Fruit fly (Drosophila melanogaster) whole organism, embryonic: ENCODE measurements around the gene CG11267.

Experiments
- CG10147 ChIP-seq: fragments of 200-800 bp; sonication (Bioruptor generic); optimal IDR thresholded peaks from 2 replicates; lab custom pipeline; 2019; ENCODE audit warnings: missing biosample characterization, mild to moderate bottlenecking, missing genetic modification characterization, moderate library complexity
- CG10209 ChIP-seq: fragments of 200-800 bp; sonication (Bioruptor generic); optimal IDR thresholded peaks from 3 replicates; lab custom pipeline; 2017; ENCODE audit warnings: missing biosample characterization, mild to moderate bottlenecking, missing genetic modification characterization, missing genetic modification reagents
- CG10431 ChIP-seq: fragments of 200-800 bp; sonication (Bioruptor generic); optimal IDR thresholded peaks from 3 replicates; lab custom pipeline; 2018; ENCODE audit warnings: missing biosample characterization, mild to moderate bottlenecking, missing genetic modification characterization
- CG11456 ChIP-seq: fragments of 200-800 bp; sonication (Bioruptor generic); IDR thresholded peaks from 3 replicates; pipeline ENCODE4 v1.3.6; 2022; ENCODE audit warnings: missing biosample characterization, missing genetic modification characterization
- CG13775 ChIP-seq: fragments of 200-800 bp; sonication (Bioruptor generic); optimal IDR thresholded peaks from 3 replicates; lab custom pipeline; 2017; ENCODE audit warnings: missing biosample characterization, mild to moderate bottlenecking, missing genetic modification characterization
- CG14965 ChIP-seq: fragments of 200-800 bp; sonication (Bioruptor generic); optimal IDR thresholded peaks from 2 replicates; lab custom pipeline; 2016; ENCODE audit warnings: missing biosample characterization, missing genetic modification characterization, borderline replicate concordance
- CG15269 ChIP-seq: fragments of 200-800 bp; sonication (Bioruptor generic); optimal IDR thresholded peaks from 2 replicates; lab custom pipeline; 2018; ENCODE audit warnings: missing biosample characterization, mild to moderate bottlenecking, missing genetic modification characterization, moderate library complexity
- CG1529 ChIP-seq: fragments of 200-800 bp; sonication (Bioruptor generic); optimal IDR thresholded peaks from 3 replicates; lab custom pipeline; 2018; ENCODE audit warnings: missing biosample characterization, missing genetic modification characterization
- CG15696 ChIP-seq: fragments of 200-800 bp; sonication (Bioruptor generic); optimal IDR thresholded peaks from 2 replicates; lab custom pipeline; 2019; ENCODE audit warnings: missing biosample characterization, mild to moderate bottlenecking, missing genetic modification characterization, moderate library complexity
- CG17829 ChIP-seq: fragments of 200-800 bp; optimal IDR thresholded peaks from 2 replicates; lab custom pipeline; 2019; ENCODE audit warnings: missing biosample characterization, mild to moderate bottlenecking, missing genetic modification characterization, moderate library complexity
- CG1832 ChIP-seq: fragments of 200-800 bp; sonication (Bioruptor generic); optimal IDR thresholded peaks from 2 replicates; lab custom pipeline; 2017; ENCODE audit warnings: missing biosample characterization, mild to moderate bottlenecking, missing genetic modification characterization, inconsistent platforms
- CG2199 ChIP-seq: fragments of 200-800 bp; sonication (Bioruptor generic); IDR thresholded peaks from 3 replicates; pipeline ENCODE4 v1.3.6; 2022; ENCODE audit warnings: missing biosample characterization, missing genetic modification characterization
- CG2678 ChIP-seq: fragments of 200-800 bp; sonication (Bioruptor generic); optimal IDR thresholded peaks from 3 replicates; lab custom pipeline; 2019; ENCODE audit warnings: missing biosample characterization, mild to moderate bottlenecking, missing genetic modification characterization, moderate library complexity
- CG3407 ChIP-seq: fragments of 200-800 bp; sonication (Bioruptor generic); optimal IDR thresholded peaks from 2 replicates; lab custom pipeline; 2018; ENCODE audit warnings: missing biosample characterization, mild to moderate bottlenecking, missing genetic modification characterization
- CG4282 ChIP-seq: fragments of 200-800 bp; sonication (Bioruptor generic); optimal IDR thresholded peaks from 2 replicates; lab custom pipeline; 2016; ENCODE audit warnings: missing biosample characterization, missing genetic modification characterization
- CG4360 ChIP-seq: fragments of 200-800 bp; sonication (Bioruptor generic); IDR thresholded peaks from 2 replicates; pipeline ENCODE4 v1.3.6; 2022; ENCODE audit warnings: missing biosample characterization, missing genetic modification characterization
- CG4404 ChIP-seq: fragments of 200-800 bp; sonication (Bioruptor generic); IDR thresholded peaks from 2 replicates; pipeline ENCODE4 v1.3.6; 2022; ENCODE audit warnings: missing biosample characterization, missing genetic modification characterization
- CG4424 ChIP-seq: fragments of 200-800 bp; sonication (Bioruptor generic); optimal IDR thresholded peaks from 3 replicates; lab custom pipeline; 2016; ENCODE audit warnings: missing biosample characterization, missing genetic modification characterization
- CG4820 ChIP-seq: fragments of 200-800 bp; sonication (Bioruptor generic); optimal IDR thresholded peaks from 3 replicates; lab custom pipeline; 2016; ENCODE audit warnings: missing biosample characterization, missing genetic modification characterization
- CG6254 ChIP-seq: fragments of 200-800 bp; sonication (Bioruptor generic); optimal IDR thresholded peaks from 3 replicates; lab custom pipeline; 2017; ENCODE audit warnings: mild to moderate bottlenecking, missing biosample characterization, missing genetic modification reagents, missing genetic modification characterization
- CG8924 ChIP-seq: fragments of 200-800 bp; optimal IDR thresholded peaks from 3 replicates; lab custom pipeline; 2019; ENCODE audit warnings: missing biosample characterization, mild to moderate bottlenecking, missing genetic modification characterization, moderate library complexity
- CG9797 ChIP-seq: fragments of 200-800 bp; sonication (Bioruptor generic); optimal IDR thresholded peaks from 3 replicates; lab custom pipeline; 2018; ENCODE audit warnings: missing biosample characterization, mild to moderate bottlenecking, missing genetic modification characterization
- Dll ChIP-seq: fragments of 200-800 bp; sonication (Bioruptor generic); IDR thresholded peaks from 4 replicates; pipeline ENCODE4 v1.3.6; 2022; ENCODE audit warnings: missing biosample characterization, missing genetic modification characterization; ENCODE audit not compliant: partially characterized antibody
- Kr ChIP-seq: fragments of 200-800 bp; sonication (Bioruptor generic); optimal IDR thresholded peaks from 2 replicates; lab custom pipeline; 2017; ENCODE audit warnings: missing biosample characterization, mild to moderate bottlenecking, missing genetic modification characterization
- Nf-YB ChIP-seq: fragments of 200-800 bp; sonication (Bioruptor generic); optimal IDR thresholded peaks from 3 replicates; lab custom pipeline; 2019; ENCODE audit warnings: missing biosample characterization, mild to moderate bottlenecking, missing genetic modification characterization, moderate library complexity
- Pdp1 ChIP-seq, 2 experiments: fragments of 200-800 bp; sonication (Bioruptor generic); optimal IDR thresholded peaks; 3 replicates each; lab custom pipeline; 2016; ENCODE audit warnings: missing biosample characterization in 2 of 2, missing genetic modification characterization in 2 of 2, mild to moderate bottlenecking in 1 of 2, moderate library complexity in 1 of 2
- Scr ChIP-seq: fragments of 200-800 bp; sonication (Bioruptor generic); IDR thresholded peaks from 2 replicates; pipeline ENCODE4 v1.3.6; 2022; ENCODE audit warnings: missing biosample characterization, missing genetic modification characterization; ENCODE audit not compliant: partially characterized antibody
- Sry-β ChIP-seq: fragments of 200-800 bp; sonication (Bioruptor generic); optimal IDR thresholded peaks from 2 replicates; lab custom pipeline; 2018; ENCODE audit warnings: missing biosample characterization, mild to moderate bottlenecking, missing genetic modification characterization, moderate library complexity
- Sry-δ ChIP-seq: fragments of 200-800 bp; sonication (Bioruptor generic); optimal IDR thresholded peaks from 2 replicates; lab custom pipeline; 2016; ENCODE audit warnings: missing biosample characterization, missing genetic modification characterization
- ase ChIP-seq: fragments of 200-800 bp; sonication (Bioruptor generic); IDR thresholded peaks from 3 replicates; pipeline ENCODE4 v1.3.6; 2022; ENCODE audit warnings: missing biosample characterization, missing genetic modification characterization
- chinmo ChIP-seq: fragments of 200-800 bp; sonication (Bioruptor generic); IDR thresholded peaks from 4 replicates; pipeline ENCODE4 v1.3.6; 2022; ENCODE audit warnings: missing biosample characterization, missing genetic modification characterization; ENCODE audit not compliant: partially characterized antibody
- chm ChIP-seq: fragments of 200-800 bp; sonication (Bioruptor generic); IDR thresholded peaks from 2 replicates; pipeline ENCODE4 v1.3.6; 2022; ENCODE audit warnings: missing biosample characterization, missing genetic modification characterization
- crol ChIP-seq: fragments of 200-800 bp; sonication (Bioruptor generic); IDR thresholded peaks from 2 replicates; pipeline ENCODE4 v1.3.6; 2022; ENCODE audit warnings: missing biosample characterization, missing genetic modification characterization
- dm ChIP-seq: fragments of 200-800 bp; sonication (Bioruptor generic); optimal IDR thresholded peaks from 3 replicates; lab custom pipeline; 2016; ENCODE audit warnings: missing biosample characterization, missing genetic modification characterization
- dmrt11E ChIP-seq: fragments of 200-800 bp; sonication (Bioruptor generic); optimal IDR thresholded peaks from 3 replicates; lab custom pipeline; 2018; ENCODE audit warnings: missing biosample characterization, mild to moderate bottlenecking, missing genetic modification characterization, moderate library complexity
- emc ChIP-seq: fragments of 200-800 bp; sonication (Bioruptor generic); optimal IDR thresholded peaks from 2 replicates; lab custom pipeline; 2016; ENCODE audit warnings: missing biosample characterization, missing genetic modification characterization
- fd96Cb ChIP-seq: fragments of 200-800 bp; sonication (Bioruptor generic); optimal IDR thresholded peaks from 2 replicates; lab custom pipeline; 2018; ENCODE audit warnings: missing biosample characterization, mild to moderate bottlenecking, missing genetic modification characterization, moderate library complexity
- gem ChIP-seq: fragments of 200-800 bp; sonication (Bioruptor generic); optimal IDR thresholded peaks from 2 replicates; lab custom pipeline; 2019; ENCODE audit warnings: missing biosample characterization, mild to moderate bottlenecking, missing genetic modification characterization, moderate library complexity
- grau ChIP-seq: fragments of 200-800 bp; optimal IDR thresholded peaks from 3 replicates; lab custom pipeline; 2019; ENCODE audit warnings: missing biosample characterization, mild to moderate bottlenecking, missing genetic modification characterization, moderate library complexity
- insv ChIP-seq, 2 experiments: fragments of 200-800 bp; sonication (Bioruptor generic); optimal IDR thresholded peaks; 3 replicates each; lab custom pipeline; 2016 to 2018; ENCODE audit warnings: missing biosample characterization in 2 of 2, missing genetic modification characterization in 2 of 2
- kay ChIP-seq: fragments of 200-800 bp; sonication (Bioruptor generic); optimal IDR thresholded peaks from 2 replicates; lab custom pipeline; 2016; ENCODE audit warnings: missing biosample characterization, missing genetic modification characterization
- lab ChIP-seq: fragments of 200-800 bp; sonication (Bioruptor generic); optimal IDR thresholded peaks from 3 replicates; lab custom pipeline; 2017; ENCODE audit warnings: missing biosample characterization, missing genetic modification characterization, mild to moderate bottlenecking, moderate library complexity, missing genetic modification reagents
- pros ChIP-seq: fragments of 200-800 bp; sonication (Bioruptor generic); optimal IDR thresholded peaks from 3 replicates; lab custom pipeline; 2019; ENCODE audit warnings: missing biosample characterization, mild to moderate bottlenecking, missing genetic modification characterization, moderate library complexity
- ranshi ChIP-seq: fragments of 200-800 bp; sonication (Bioruptor generic); IDR thresholded peaks from 2 replicates; pipeline ENCODE4 v1.3.6; 2022; ENCODE audit warnings: missing biosample characterization, missing genetic modification characterization
- stwl ChIP-seq: fragments of 200-800 bp; sonication (Bioruptor generic); optimal IDR thresholded peaks from 3 replicates; lab custom pipeline; 2018; ENCODE audit warnings: missing biosample characterization, mild to moderate bottlenecking, missing genetic modification characterization, moderate library complexity
- tll ChIP-seq, 2 experiments: fragments of 200-800 bp in 1 of 2; fragments of >200 bp in 1 of 2; sonication (Bioruptor generic) in 1 of 2; optimal IDR thresholded peaks; 2 replicates each; lab custom pipeline; 2017 to 2019; ENCODE audit warnings: missing biosample characterization in 2 of 2, missing genetic modification characterization in 2 of 2, mild to moderate bottlenecking in 1 of 2, moderate library complexity in 1 of 2
- wek ChIP-seq: fragments of 200-800 bp; sonication (Bioruptor generic); optimal IDR thresholded peaks from 3 replicates; lab custom pipeline; 2018; ENCODE audit warnings: missing biosample characterization, mild to moderate bottlenecking, missing genetic modification characterization, moderate library complexity

The CG11267 gene

DNA sequence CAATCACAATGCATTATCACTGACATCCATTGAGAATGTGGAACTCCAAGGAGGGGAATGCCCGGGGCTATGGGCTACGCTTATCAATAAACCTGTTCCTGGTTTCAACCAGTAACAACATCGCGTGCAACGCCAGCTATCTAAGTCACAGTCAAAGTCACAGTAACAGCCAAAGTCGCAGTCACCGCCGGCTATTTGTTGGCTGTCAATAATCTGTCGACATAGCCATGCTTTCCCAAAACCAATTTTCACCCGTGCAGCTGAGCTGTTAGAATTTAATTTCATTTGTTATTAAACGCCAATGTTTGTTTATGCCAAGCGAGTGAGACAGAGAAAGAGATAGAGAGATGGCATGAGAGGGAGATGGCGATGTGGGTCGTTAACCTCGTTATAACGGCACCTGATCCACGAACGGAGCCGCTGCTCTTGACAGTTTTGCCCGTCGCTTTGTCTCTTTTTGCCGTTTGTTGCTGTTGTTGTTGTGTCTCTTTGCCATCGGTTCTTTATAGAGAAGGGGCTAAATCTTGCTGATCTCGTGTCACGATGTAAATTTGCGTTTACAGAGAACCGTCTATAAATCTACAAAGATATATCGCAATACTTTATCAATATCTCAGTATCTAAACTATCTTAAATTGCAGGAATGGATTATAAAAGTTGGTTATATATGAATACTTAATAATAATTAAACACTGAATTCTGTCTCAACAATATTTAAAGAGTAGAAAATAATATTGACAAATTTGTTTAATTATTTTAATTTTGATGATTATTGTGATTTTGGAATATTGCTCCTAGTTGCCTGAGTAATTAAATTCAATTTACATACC, 16.4 kb downstream of the CG11267 start (continued):
- TF ChIP-seq Pdp1 (GFP tag; optimal IDR thresholded peaks at IDR 0.05; lab: Kevin White, UChicago) (peak in 1 of 2 experiments; percentile 9), CG4360 (GFP tag; lab: Robert Waterston, UW) (peak; percentile 84), CG8924 (tag; lab: Kevin White, UChicago) (peak; percentile 18), CG9797 (GFP tag; lab: Kevin White, UChicago) (no peak), pros (peak; percentile 15), CG15696 (tag; lab: Kevin White, UChicago) (peak; percentile 28), kay (GFP tag; lab: Kevin White, UChicago) (no peak), Sry-β (GFP tag; lab: Kevin White, UChicago) (peak; percentile 20), CG1832 (GFP tag; lab: Kevin White, UChicago) (peak; percentile 55), crol (GFP tag; lab: Robert Waterston, UW) (peak; percentile 24; the same call in 1 of the 2 replicates), grau (tag; lab: Kevin White, UChicago) (peak; percentile 40), Dll (GFP tag; lab: Robert Waterston, UW) (peak; percentile 72), Nf-YB (peak; percentile 13), CG4404 (GFP tag; lab: Robert Waterston, UW) (no peak), Sry-δ (peak; percentile 23), CG10209 (GFP tag; lab: Kevin White, UChicago) (peak; percentile 11), CG10431 (GFP tag; lab: Kevin White, UChicago) (peak; percentile 33), CG6254 (GFP tag; lab: Kevin White, UChicago) (no peak), chinmo (0 out of 4 replicates have a peak, but pooled peaks have one; percentile 66), CG15269 (tag; lab: Kevin White, UChicago) (peak; percentile 56), CG10147 (GFP tag; lab: Kevin White, UChicago) (no peak), dmrt11E (tag; lab: Kevin White, UChicago) (peak; percentile 47), CG13775 (GFP tag; lab: Kevin White, UChicago) (peak; percentile 27), emc (no peak), CG4424 (peak; percentile 22), gem (tag; lab: Kevin White, UChicago) (peak; percentile 56), CG14965 (GFP tag; lab: Kevin White, UChicago) (no peak), Scr (peak; percentile 65), CG11456 (GFP tag; lab: Robert Waterston, UW) (no peak), tll (GFP tag; optimal IDR thresholded peaks at IDR 0.05; lab: Kevin White, UChicago) (peak in 1 of 2 experiments; percentile 30), lab (GFP tag; lab: Kevin White, UChicago) (no peak), ase (GFP tag; lab: Robert Waterston, UW) (no peak), ranshi (GFP tag; lab: Robert Waterston, UW) (no peak), stwl (tag; lab: Kevin White, UChicago) (peak; percentile 42), CG4820 (GFP tag; lab: Kevin White, UChicago) (peak; percentile 13), CG2199 (peak; percentile 73; the same call in 1 of the 3 replicates), fd96Cb (peak; percentile 28), chm (GFP tag; lab: Robert Waterston, UW) (peak; percentile 45; the same call in 1 of the 2 replicates), CG1529 (GFP tag; lab: Kevin White, UChicago) (peak; percentile 29), dm (GFP tag; lab: Kevin White, UChicago) (peak; percentile 13), CG17829 (peak; percentile 35), wek (GFP tag; lab: Kevin White, UChicago) (peak; percentile 36), Kr (no peak), insv (GFP tag; optimal IDR thresholded peaks at IDR 0.05; lab: Kevin White, UChicago) (no peak), CG4282 (GFP tag; lab: Kevin White, UChicago) (no peak), CG2678 (tag; lab: Kevin White, UChicago) (peak; percentile 42), CG3407 (peak; percentile 60)
